Worm (Caenorhabditis elegans): ENCODE data around the gene C24A3.1.

C24A3.1 gene

DNA sequence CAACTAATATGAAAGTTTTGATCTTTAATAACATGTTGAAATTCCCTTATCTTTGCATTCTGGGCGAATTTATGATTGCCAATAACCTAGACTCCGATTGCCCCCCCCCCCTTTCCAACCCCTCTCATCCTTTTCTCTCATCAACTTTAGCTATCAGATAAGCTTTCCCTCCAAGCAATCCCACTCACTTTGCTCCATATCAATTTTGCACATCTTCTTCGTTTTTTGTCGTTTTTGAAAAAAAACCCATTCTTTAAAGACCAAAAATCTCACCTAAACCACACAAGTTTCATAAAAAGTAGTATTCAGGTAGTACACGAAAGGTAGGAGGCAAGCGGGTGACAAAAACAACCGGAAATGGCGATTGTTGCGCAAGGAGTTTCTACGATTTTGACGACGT is 11.0 kb upstream of the C24A3.1 start, which contains the start of gene twk-18:
Gene twk-18, plus strand, starts transcription at position 301 of the 400 bp plus-strand sequence.
- no peak for TF ChIP-seq hlh-15 (tag; optimal IDR thresholded peaks at IDR 0.05)
- no peak for TF ChIP-seq ceh-30 (tag; optimal IDR thresholded peaks at IDR 0.05)
- TF ChIP-seq C08G9.2 (tag; optimal IDR thresholded peaks at IDR 0.05), result no peak
- TF ChIP-seq unc-3 (GFP tag; conservative IDR thresholded peaks at IDR 0.05), result no peak
- TF ChIP-seq unc-3 (tag; optimal IDR thresholded peaks at IDR 0.05), result no peak
- TF ChIP-seq nfya-1 (tag; optimal IDR thresholded peaks at IDR 0.05), result no peak
- TF ChIP-seq pha-2 (tag; optimal IDR thresholded peaks at IDR 0.05), result no peak
- TF ChIP-seq gmeb-2 (tag; optimal IDR thresholded peaks at IDR 0.05), result no peak
- TF ChIP-seq fkh-10 (GFP tag; optimal IDR thresholded peaks at IDR 0.05), result no peak
- TF ChIP-seq ama-1 (optimal IDR thresholded peaks at IDR 0.05), result no peak
- TF ChIP-seq ahr-1 (tag; optimal IDR thresholded peaks at IDR 0.05), result no peak
- TF ChIP-seq ref-2 (tag; optimal IDR thresholded peaks at IDR 0.05), result no peak
- TF ChIP-seq dve-1 (tag; optimal IDR thresholded peaks at IDR 0.05), result no peak
- TF ChIP-seq hlh-13 (GFP tag; optimal IDR thresholded peaks at IDR 0.05), result no peak
- TF ChIP-seq zip-5 (tag; optimal IDR thresholded peaks at IDR 0.05), result no peak
- no peak for TF ChIP-seq hlh-8 (tag; optimal IDR thresholded peaks at IDR 0.05)

DNA sequence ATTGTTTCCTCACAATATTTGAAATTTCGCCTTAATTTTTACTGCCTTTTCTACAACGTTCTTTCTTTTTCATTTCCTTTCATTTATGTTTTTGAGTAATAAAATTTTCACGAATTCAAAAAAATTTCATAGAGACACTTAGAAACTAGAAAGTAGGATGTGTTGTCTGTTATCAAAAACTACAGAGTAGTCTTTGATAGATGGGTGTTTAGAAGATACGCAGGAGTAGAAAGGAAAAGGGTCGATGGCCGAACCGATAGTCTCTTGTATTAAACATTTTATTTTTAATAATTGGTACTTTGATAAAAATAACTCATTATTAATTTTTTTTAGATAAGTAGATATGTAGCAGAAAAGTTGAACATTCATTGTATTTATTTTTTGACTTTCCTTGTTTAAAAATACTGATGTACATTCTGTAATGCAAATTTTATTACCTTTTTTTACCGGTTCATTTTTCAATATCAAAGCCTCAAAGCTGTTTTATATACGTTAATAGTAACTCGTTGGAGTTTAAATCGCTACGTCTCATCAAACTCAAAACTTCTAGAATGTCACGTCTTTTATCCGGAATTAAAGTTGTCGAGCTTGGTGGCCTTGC is 6.9 kb upstream of the C24A3.1 start, which contains the start of gene C24A3.4:
Gene C24A3.4, plus strand, starts transcription at position 551 of the 601 bp plus-strand sequence.
- TF ChIP-seq dve-1 (tag; optimal IDR thresholded peaks at IDR 0.05) (no peak), elt-2 (tag; optimal IDR thresholded peaks at IDR 0.05) (peak; percentile 14)

DNA sequence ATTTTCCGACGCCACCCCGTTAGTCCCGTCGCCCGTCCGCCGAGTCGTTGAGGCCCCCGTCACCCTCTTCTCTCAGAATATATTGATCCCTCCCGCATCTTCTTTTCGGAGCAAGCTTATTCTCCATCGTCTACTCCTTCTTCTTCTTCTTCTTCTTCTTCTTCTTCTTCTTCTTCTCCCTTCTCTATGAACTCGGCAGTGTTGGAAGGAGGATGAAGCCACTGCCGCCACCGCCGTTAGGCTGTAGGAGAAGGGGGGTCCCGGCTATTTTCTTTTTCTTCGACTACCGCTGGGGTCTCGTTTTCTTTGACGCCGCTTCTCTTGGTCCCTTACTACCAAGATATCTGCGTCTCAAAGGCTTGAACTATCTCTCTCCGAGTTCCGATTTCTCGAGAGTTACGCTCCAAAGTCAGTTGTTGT is 3.3 kb upstream of the C24A3.1 start:
- TF ChIP-seq elt-4 (tag; optimal IDR thresholded peaks at IDR 0.05) (no peak), ceh-48 (tag; optimal IDR thresholded peaks at IDR 0.05) (peak; percentile 78), pha-4 (tag; optimal IDR thresholded peaks at IDR 0.05) (no peak), ztf-16 (tag; optimal IDR thresholded peaks at IDR 0.05) (no peak), ama-1 (optimal IDR thresholded peaks at IDR 0.05) (no peak), pha-2 (tag; optimal IDR thresholded peaks at IDR 0.05) (no peak), sdc-2 (tag; optimal IDR thresholded peaks at IDR 0.05) (peak; percentile 37), pax-1 (tag; optimal IDR thresholded peaks at IDR 0.05) (no peak), C38D4.7 (GFP tag; optimal IDR thresholded peaks at IDR 0.05) (no peak), tbx-2 (tag; optimal IDR thresholded peaks at IDR 0.05) (peak; percentile 74), dmd-4 (tag; optimal IDR thresholded peaks at IDR 0.05; ENCODE audit: borderline replicate concordance) (no peak), unc-86 (tag; optimal IDR thresholded peaks at IDR 0.05) (no peak), npax-4 (tag; optimal IDR thresholded peaks at IDR 0.05) (no peak), odd-2 (tag; optimal IDR thresholded peaks at IDR 0.05) (no peak), syd-9 (tag; optimal IDR thresholded peaks at IDR 0.05) (peak; percentile 45), sox-2 (GFP tag; IDR thresholded peaks at IDR 0.05) (no peak), pqm-1 (tag; optimal IDR thresholded peaks at IDR 0.05) (no peak), ahr-1 (tag; optimal IDR thresholded peaks at IDR 0.05) (no peak), pat-9 (tag; optimal IDR thresholded peaks at IDR 0.05) (no peak), hlh-13 (GFP tag; optimal IDR thresholded peaks at IDR 0.05) (no peak), hlh-30 (tag; optimal IDR thresholded peaks at IDR 0.05; ENCODE audit: insufficient read depth) (no peak), lin-11 (tag; optimal IDR thresholded peaks at IDR 0.05) (no peak), ceh-45 (GFP tag; IDR thresholded peaks at IDR 0.05) (0 out of 2 replicates have a peak, but pooled peaks have one; percentile 38), unc-55 (GFP tag; optimal IDR thresholded peaks at IDR 0.05) (peak; percentile 11), pros-1 (tag; optimal IDR thresholded peaks at IDR 0.05) (no peak), ceh-34 (tag; optimal IDR thresholded peaks at IDR 0.05) (peak; percentile 30), hlh-6 (tag; optimal IDR thresholded peaks at IDR 0.05) (no peak), ceh-2 (tag; optimal IDR thresholded peaks at IDR 0.05) (no peak), ceh-24 (tag; optimal IDR thresholded peaks at IDR 0.05) (no peak), zip-5 (tag; optimal IDR thresholded peaks at IDR 0.05) (no peak), ttx-3 (tag; optimal IDR thresholded peaks at IDR 0.05) (no peak), ceh-31 (tag; optimal IDR thresholded peaks at IDR 0.05) (peak; percentile 79), T23F11.4 (GFP tag; optimal IDR thresholded peaks at IDR 0.05) (no peak), ceh-18 (tag; optimal IDR thresholded peaks at IDR 0.05) (peak; percentile 88), nhr-11 (tag; optimal IDR thresholded peaks at IDR 0.05) (no peak), fkh-6 (tag; optimal IDR thresholded peaks at IDR 0.05) (no peak), fkh-10 (GFP tag; optimal IDR thresholded peaks at IDR 0.05) (no peak), ceh-9 (tag; optimal IDR thresholded peaks at IDR 0.05) (no peak), elt-2 (tag; optimal IDR thresholded peaks at IDR 0.05) (no peak)
